Worm (Caenorhabditis elegans) whole organism, L2 larva: ENCODE results near the gene F46G10.4.

Experiments used
- F13H6.1 ChIP-seq: sonication (generic microtip); optimal IDR thresholded peaks from 2 replicates; lab custom pipeline; 2016; ENCODE audit warnings: missing genetic modification characterization, missing compliant biosample characterization
- ceh-82 ChIP-seq: fragments of 150-350 bp; optimal IDR thresholded peaks from 2 replicates; lab custom pipeline; 2014; ENCODE audit warnings: missing biosample characterization, missing genetic modification characterization
- elt-3 ChIP-seq: sonication (generic microtip); optimal IDR thresholded peaks from 2 replicates; lab custom pipeline; 2017; ENCODE audit warnings: missing biosample characterization, missing genetic modification characterization
- nhr-11 ChIP-seq: fragments of 150-350 bp; optimal IDR thresholded peaks from 2 replicates; lab custom pipeline; 2014; ENCODE audit warnings: missing biosample characterization, missing genetic modification characterization
- nhr-12 ChIP-seq: fragments of 150-350 bp; optimal IDR thresholded peaks from 2 replicates; lab custom pipeline; 2014; ENCODE audit warnings: missing biosample characterization, missing genetic modification characterization
- nhr-237 ChIP-seq: fragments of 150-350 bp; optimal IDR thresholded peaks from 2 replicates; lab custom pipeline; 2014; ENCODE audit warnings: missing biosample characterization, missing genetic modification characterization
- skn-1 ChIP-seq: sonication (generic microtip); optimal IDR thresholded peaks from 2 replicates; lab custom pipeline; 2017; ENCODE audit warnings: missing biosample characterization, missing genetic modification characterization
- ztf-4 ChIP-seq: fragments of 150-350 bp; optimal IDR thresholded peaks from 2 replicates; lab custom pipeline; 2014; ENCODE audit warnings: missing biosample characterization, missing genetic modification characterization

- TF ChIP-seq nhr-237 (tag; lab: Kevin White, UChicago) (no peak), nhr-11 (no peak), skn-1 (tag; lab: Kevin White, UChicago) (no peak), ztf-4 (tag; lab: Kevin White, UChicago) (no peak), elt-3 (tag; lab: Kevin White, UChicago) (no peak), F13H6.1 (tag; lab: Kevin White, UChicago) (no peak), nhr-12 (tag; lab: Kevin White, UChicago) (no peak), ceh-82 (no peak)
These were observed 42.3 kb downstream of the F46G10.4 start for ce11 chrX:13376185-13376584.
